Worm (Caenorhabditis elegans) whole organism, midembryonic: ENCODE measurements around the gene dod-20.

ENCODE experiments used
- T22C8.4 ChIP-seq: fragments of 200-800 bp; sonication (Bioruptor generic); IDR thresholded peaks from 2 replicates; pipeline ENCODE4 v1.3.6; 2022; ENCODE audit warnings: missing genetic modification characterization, missing compliant biosample characterization
- cog-1 ChIP-seq: sonication (generic microtip); optimal IDR thresholded peaks from 2 replicates; lab custom pipeline; 2016; ENCODE audit warnings: missing genetic modification characterization, missing compliant biosample characterization
- flt-1 ChIP-seq: fragments of 200-800 bp; sonication (Bioruptor generic); IDR thresholded peaks from 2 replicates; pipeline ENCODE4 v1.3.6; 2022; ENCODE audit warnings: missing genetic modification characterization, missing compliant biosample characterization
- klf-2 ChIP-seq: fragments of 200-800 bp; sonication (Bioruptor generic); conservative IDR thresholded peaks from 2 replicates; pipeline ENCODE4 v1.3.6; 2022; ENCODE audit warnings: missing genetic modification reagents, missing genetic modification characterization, missing compliant biosample characterization
- med-1 ChIP-seq: sonication (generic microtip); optimal IDR thresholded peaks from 2 replicates; lab custom pipeline; 2017; ENCODE audit warnings: missing genetic modification characterization, mild to moderate bottlenecking, missing compliant biosample characterization, antibody characterized with exemption, missing genetic modification reagents; ENCODE audit not compliant: insufficient read depth
- ref-1 ChIP-seq: fragments of 200-800 bp; sonication (Bioruptor generic); conservative IDR thresholded peaks from 2 replicates; pipeline ENCODE4 v1.3.6; 2022; ENCODE audit warnings: missing genetic modification reagents, missing genetic modification characterization, missing compliant biosample characterization
- tab-1 ChIP-seq: fragments of 200-800 bp; sonication (Bioruptor generic); IDR thresholded peaks from 2 replicates; pipeline ENCODE4 v1.3.6; 2022; ENCODE audit warnings: missing genetic modification characterization, missing compliant biosample characterization
- ztf-23 ChIP-seq: fragments of 200-800 bp; sonication (Bioruptor generic); IDR thresholded peaks from 2 replicates; pipeline ENCODE4 v1.3.6; 2022; ENCODE audit warnings: missing genetic modification reagents, missing genetic modification characterization, missing compliant biosample characterization
- ztf-29 ChIP-seq: fragments of 200-800 bp; sonication (Bioruptor generic); IDR thresholded peaks from 2 replicates; pipeline ENCODE4 v1.3.6; 2022; ENCODE audit warnings: missing genetic modification reagents, missing genetic modification characterization, missing compliant biosample characterization

The dod-20 gene

DNA sequence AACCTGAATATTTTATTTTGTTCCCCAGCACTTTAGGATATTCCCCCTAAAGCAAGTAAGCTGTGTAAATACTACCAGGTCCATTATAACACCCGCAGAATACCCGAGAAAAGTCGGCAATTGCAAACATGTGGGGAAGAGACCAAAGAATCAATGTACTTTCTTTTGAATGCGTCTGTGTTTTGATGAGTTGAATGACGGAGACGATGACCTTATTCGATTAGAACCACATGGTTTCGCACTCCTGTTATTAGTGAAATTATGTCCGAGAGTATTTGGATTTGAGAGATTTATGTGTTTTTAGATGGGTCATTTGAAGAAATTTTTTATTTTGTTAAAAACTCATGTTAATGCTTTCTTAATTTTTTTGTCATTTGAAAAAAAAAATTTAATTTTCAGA, 43.1 kb downstream of the dod-20 start:
- no peak for TF ChIP-seq ref-1 (GFP tag; lab: Robert Waterston, UW)
- TF ChIP-seq klf-2 (GFP tag; lab: Robert Waterston, UW) = no peak
- TF ChIP-seq ztf-23 (GFP tag; lab: Robert Waterston, UW) = no peak
- no peak for TF ChIP-seq flt-1 (GFP tag; lab: Robert Waterston, UW)
- TF ChIP-seq ztf-29 (GFP tag; lab: Robert Waterston, UW) = no peak
- no peak for TF ChIP-seq T22C8.4
- TF ChIP-seq med-1 (GFP tag; lab: Kevin White, UChicago) = no peak
- TF ChIP-seq cog-1 (tag; lab: Kevin White, UChicago) = no peak
- TF ChIP-seq tab-1 (GFP tag; lab: Robert Waterston, UW) = no peak

DNA sequence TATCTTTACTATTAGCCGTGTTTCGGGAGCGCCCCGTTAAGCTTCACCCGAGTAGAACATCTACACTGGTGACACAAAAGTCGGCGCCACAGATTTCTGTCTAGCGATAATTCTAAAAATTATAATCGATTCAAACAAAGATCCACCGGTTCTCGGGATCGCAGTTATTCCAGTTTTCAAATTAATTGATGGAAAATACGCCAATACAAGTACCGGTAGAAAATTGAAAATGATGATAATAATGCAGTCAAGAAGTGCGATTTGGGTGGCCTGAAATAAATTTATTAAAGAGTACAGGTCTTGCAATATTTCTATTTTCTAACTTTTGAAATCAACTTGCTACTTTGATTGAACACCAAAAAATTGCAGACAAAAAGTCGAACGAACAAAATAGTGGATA, 45.3 kb downstream of the dod-20 start:
- no peak for TF ChIP-seq T22C8.4
- TF ChIP-seq klf-2 (GFP tag; lab: Robert Waterston, UW) = no peak
- no peak for TF ChIP-seq flt-1 (GFP tag; lab: Robert Waterston, UW)
- TF ChIP-seq med-1 (GFP tag; lab: Kevin White, UChicago) = no peak
- TF ChIP-seq ztf-23 (GFP tag; lab: Robert Waterston, UW) = no peak
- no peak for TF ChIP-seq tab-1 (GFP tag; lab: Robert Waterston, UW)

DNA sequence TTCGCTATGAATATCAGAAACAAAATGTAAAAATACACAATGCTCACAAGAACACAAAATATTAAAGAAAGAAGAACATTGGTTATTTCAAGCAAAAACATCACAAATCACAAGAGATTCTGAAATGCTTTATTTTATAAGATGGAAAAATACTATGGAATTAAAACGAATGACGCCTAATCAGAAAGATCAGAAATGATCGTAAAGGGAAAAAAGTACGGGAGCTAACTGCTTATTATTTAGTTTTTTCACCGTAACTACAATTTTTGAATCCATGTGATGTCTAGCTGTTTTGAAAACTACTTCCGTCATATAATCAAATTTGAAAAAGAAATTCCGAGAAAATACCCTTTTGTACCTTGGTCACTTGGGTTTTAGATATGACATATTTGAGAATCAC, 46.2 kb downstream of the dod-20 start, which contains the start of gene srbc-57:
Gene srbc-57, minus strand, starts transcription at position 101 of the 400 bp plus-strand sequence.
- no peak for TF ChIP-seq tab-1 (GFP tag; lab: Robert Waterston, UW)
- TF ChIP-seq ref-1 (GFP tag; lab: Robert Waterston, UW) = no peak
- TF ChIP-seq flt-1 (GFP tag; lab: Robert Waterston, UW) = no peak
- no peak for TF ChIP-seq med-1 (GFP tag; lab: Kevin White, UChicago)
- TF ChIP-seq ztf-23 (GFP tag; lab: Robert Waterston, UW) = no peak
- TF ChIP-seq ztf-29 (GFP tag; lab: Robert Waterston, UW) = no peak
- no peak for TF ChIP-seq T22C8.4
- no peak for TF ChIP-seq klf-2 (GFP tag; lab: Robert Waterston, UW)
- TF ChIP-seq cog-1 (tag; lab: Kevin White, UChicago) = no peak

DNA sequence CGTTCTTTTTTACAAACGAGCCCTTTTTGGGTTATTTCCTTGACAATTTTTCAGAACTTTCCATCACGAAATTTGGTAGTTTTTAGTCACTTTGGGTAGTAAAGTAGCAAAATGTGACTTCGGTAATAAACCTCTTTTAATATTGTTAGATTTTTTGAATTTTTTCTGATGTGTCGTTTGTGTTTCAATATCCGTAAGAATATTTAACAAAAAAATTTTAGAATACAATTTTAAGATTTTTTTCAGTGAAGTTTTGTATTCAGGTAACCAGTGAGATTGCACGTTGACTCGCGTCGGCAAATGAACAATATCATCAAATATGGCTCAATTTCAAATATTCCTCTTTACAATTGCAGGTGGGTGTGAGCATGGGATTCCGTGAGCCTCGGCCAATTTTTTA, 50.4 kb downstream of the dod-20 start, which contains the start of gene srt-31:
Gene srt-31, plus strand, starts transcription at position 301 of the 400 bp plus-strand sequence.
- TF ChIP-seq ztf-23 (GFP tag; lab: Robert Waterston, UW) (no peak), flt-1 (GFP tag; lab: Robert Waterston, UW) (no peak), ref-1 (GFP tag; lab: Robert Waterston, UW) (no peak), T22C8.4 (no peak), klf-2 (GFP tag; lab: Robert Waterston, UW) (no peak), cog-1 (tag; lab: Kevin White, UChicago) (no peak), ztf-29 (GFP tag; lab: Robert Waterston, UW) (no peak), med-1 (GFP tag; lab: Kevin White, UChicago) (no peak), tab-1 (GFP tag; lab: Robert Waterston, UW) (no peak)
